Worm (Caenorhabditis elegans): ENCODE measurements around the gene oac-7.
A peak's percentile ranks its signal among the peaks of the same experiment; 100 is the strongest.

- TF ChIP-seq nhr-23 (tag; optimal IDR thresholded peaks at IDR 0.05), result no peak
- no peak for TF ChIP-seq lsy-12 (tag; optimal IDR thresholded peaks at IDR 0.05)
- peak; percentile 15 for TF ChIP-seq elt-2 (tag; optimal IDR thresholded peaks at IDR 0.05)
- no peak for TF ChIP-seq nhr-12 (tag; optimal IDR thresholded peaks at IDR 0.05)
- no peak for TF ChIP-seq nhr-237 (tag; optimal IDR thresholded peaks at IDR 0.05)
- TF ChIP-seq jun-1 (tag; optimal IDR thresholded peaks at IDR 0.05), result no peak
- TF ChIP-seq ceh-28 (tag; optimal IDR thresholded peaks at IDR 0.05), result no peak
- TF ChIP-seq unc-39 (tag; optimal IDR thresholded peaks at IDR 0.05), result no peak
- TF ChIP-seq fkh-10 (GFP tag; optimal IDR thresholded peaks at IDR 0.05), result no peak
- TF ChIP-seq zag-1 (tag; optimal IDR thresholded peaks at IDR 0.05), result no peak
- TF ChIP-seq ceh-82 (tag; optimal IDR thresholded peaks at IDR 0.05), result no peak
- TF ChIP-seq sea-2 (GFP tag; optimal IDR thresholded peaks at IDR 0.05), result no peak
- no peak for TF ChIP-seq skn-1 (tag; optimal IDR thresholded peaks at IDR 0.05)
- no peak for TF ChIP-seq nhr-28 (tag; optimal IDR thresholded peaks at IDR 0.05)
Measured at ce11 chrV:16309523-16309922, at the start of gene oac-7.
